Worm (Caenorhabditis elegans) whole organism, late embryonic: ENCODE measurements around the gene unc-32.

ENCODE experiments used
- K09A11.1 ChIP-seq: sonication (generic microtip); optimal IDR thresholded peaks from 2 replicates; lab custom pipeline; 2017; ENCODE audit warnings: antibody characterized with exemption, mild to moderate bottlenecking, missing genetic modification characterization, missing compliant biosample characterization; ENCODE audit not compliant: insufficient read depth
- T23F11.4 ChIP-seq: fragments of 200-800 bp; sonication (Bioruptor generic); optimal IDR thresholded peaks from 2 replicates; lab custom pipeline; 2018; ENCODE audit warnings: mild to moderate bottlenecking, missing genetic modification characterization, missing compliant biosample characterization
- dve-1 ChIP-seq: sonication (generic microtip); optimal IDR thresholded peaks from 2 replicates; lab custom pipeline; 2017; ENCODE audit warnings: antibody characterized with exemption, mild to moderate bottlenecking, missing genetic modification characterization, missing compliant biosample characterization
- hlh-8 ChIP-seq: sonication (generic microtip); optimal IDR thresholded peaks from 2 replicates; lab custom pipeline; 2016; ENCODE audit warnings: missing genotype, missing genetic modification characterization, missing compliant biosample characterization
- mec-3 ChIP-seq: sonication (generic microtip); optimal IDR thresholded peaks from 2 replicates; lab custom pipeline; 2016; ENCODE audit warnings: borderline replicate concordance, missing genetic modification characterization, missing compliant biosample characterization
- nhr-11 ChIP-seq: fragments of 150-350 bp; optimal IDR thresholded peaks from 2 replicates; lab custom pipeline; 2014; ENCODE audit warnings: missing biosample characterization, missing genetic modification characterization
- rnt-1 ChIP-seq: sonication (generic microtip); optimal IDR thresholded peaks from 2 replicates; lab custom pipeline; 2016; ENCODE audit warnings: missing genetic modification characterization, missing compliant biosample characterization
- sox-2 ChIP-seq: fragments of 200-800 bp; sonication (Bioruptor generic); IDR thresholded peaks from 2 replicates; pipeline ENCODE4 v1.3.6; 2022; ENCODE audit warnings: missing genetic modification reagents, missing genetic modification characterization, missing compliant biosample characterization
- unc-86 ChIP-seq: sonication (generic microtip); optimal IDR thresholded peaks from 2 replicates; lab custom pipeline; 2016; ENCODE audit warnings: missing genetic modification characterization, missing compliant biosample characterization

DNA sequence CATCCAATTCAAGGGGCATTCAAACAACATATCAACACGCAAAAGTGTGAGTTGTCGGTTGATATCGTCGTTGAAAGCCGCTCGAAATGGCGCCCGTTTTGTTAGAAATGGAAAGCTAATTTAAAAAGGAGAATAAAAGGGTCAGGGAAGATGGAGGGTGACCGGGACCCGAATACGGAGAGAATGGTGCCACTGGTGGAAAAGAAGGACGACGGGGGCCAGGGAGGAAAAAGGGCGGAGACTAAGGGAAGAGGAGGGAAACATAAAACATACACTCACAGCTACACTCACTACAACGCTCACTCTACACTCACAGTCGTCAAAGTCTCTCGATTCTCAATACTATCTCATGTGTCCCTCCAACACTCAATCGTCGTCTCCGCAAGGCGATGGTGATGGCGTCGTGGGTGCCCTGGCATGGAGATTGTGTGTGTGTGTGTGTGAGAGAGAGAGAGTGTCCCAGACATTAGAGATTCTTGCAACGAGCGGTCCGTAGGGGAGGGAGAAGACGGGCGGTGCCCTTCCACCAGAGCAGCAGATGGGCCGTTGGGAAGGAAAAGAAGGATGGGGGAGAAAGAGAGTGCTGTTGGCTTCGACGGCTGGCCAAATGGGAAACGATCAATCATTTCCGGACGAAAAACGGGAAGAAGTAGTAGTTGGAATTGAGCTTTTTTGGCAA, 31.3 kb upstream of the unc-32 start:
- TF ChIP-seq unc-86 (tag; lab: Kevin White, UChicago) = no peak
- TF ChIP-seq sox-2 = no peak
- TF ChIP-seq hlh-8 (tag; lab: Kevin White, UChicago) = peak; percentile 75
- peak; percentile 63 for TF ChIP-seq T23F11.4 (GFP tag; lab: Kevin White, UChicago)
- peak; percentile 86 for TF ChIP-seq rnt-1 (tag; lab: Kevin White, UChicago)
- TF ChIP-seq dve-1 (tag; lab: Kevin White, UChicago) = no peak
- TF ChIP-seq K09A11.1 = no peak
- TF ChIP-seq nhr-11 = no peak
- TF ChIP-seq mec-3 (tag; lab: Kevin White, UChicago) = no peak
